Fruit fly (Drosophila melanogaster): ENCODE data around the gene mbt.

- TF ChIP-seq Dll (optimal IDR thresholded peaks at IDR 0.05) (no peak), usp (GFP tag; optimal IDR thresholded peaks at IDR 0.05) (no peak), CG8478 (optimal IDR thresholded peaks at IDR 0.05) (no peak), pan (optimal IDR thresholded peaks at IDR 0.05) (no peak), EcR (GFP tag; optimal IDR thresholded peaks at IDR 0.05) (no peak)
Measured at dm6 chrX:16621462-16621861, 11.0 kb downstream of the mbt start, which contains the start of gene CG9782.

Data from whole organism.